Fruit fly (Drosophila melanogaster): ENCODE results near the gene osa.

osa gene

dm6 chr3R:17733261-17733660, 15.1 kb upstream of the osa start, which contains the start of gene CG14321 (continued):
- no peak for TF ChIP-seq CG12769 (tag; optimal IDR thresholded peaks at IDR 0.05)
- 0 out of 2 replicates have a peak, but pooled peaks have one; percentile 18 for TF ChIP-seq unc-4 (GFP tag; IDR thresholded peaks at IDR 0.05; ENCODE audit: partially characterized antibody)
- peak; percentile 22 for TF ChIP-seq CG14710 (tag; optimal IDR thresholded peaks at IDR 0.05)
- peak; percentile 35; the same call in 1 of the 3 replicates for TF ChIP-seq Dbx (GFP tag; IDR thresholded peaks at IDR 0.05)
- TF ChIP-seq bbx (GFP tag; IDR thresholded peaks at IDR 0.05; ENCODE audit: partially characterized antibody): peak; percentile 65; the same call in 1 of the 2 replicates
- peak; percentile 77 for TF ChIP-seq zen (tag; optimal IDR thresholded peaks at IDR 0.05)
- peak; percentile 19 for TF ChIP-seq Xbp1 (GFP tag; optimal IDR thresholded peaks at IDR 0.05)
- TF ChIP-seq D19A (tag; optimal IDR thresholded peaks at IDR 0.05): no peak
- TF ChIP-seq CG6272 (GFP tag; IDR thresholded peaks at IDR 0.05): no peak
- TF ChIP-seq ato (GFP tag; IDR thresholded peaks at IDR 0.05; ENCODE audit: partially characterized antibody): peak; percentile 21; the same call in 1 of the 2 replicates
- peak; percentile 3 for TF ChIP-seq tin (GFP tag; optimal IDR thresholded peaks at IDR 0.05)
- TF ChIP-seq exex (tag; optimal IDR thresholded peaks at IDR 0.05): no peak
- peak; percentile 31 for TF ChIP-seq phol (tag; optimal IDR thresholded peaks at IDR 0.05)
- peak; percentile 85 for TF ChIP-seq CG7928 (GFP tag; optimal IDR thresholded peaks at IDR 0.05)
- peak; percentile 95 for TF ChIP-seq CTCF (GFP tag; optimal IDR thresholded peaks at IDR 0.05)
- 0 out of 2 replicates have a peak, but pooled peaks have one; percentile 13 for TF ChIP-seq CG10959 (GFP tag; IDR thresholded peaks at IDR 0.05)
- TF ChIP-seq slbo (GFP tag; IDR thresholded peaks at IDR 0.05): peak; percentile 20; the same call in 1 of the 2 replicates
- no peak for TF ChIP-seq CG14667 (GFP tag; IDR thresholded peaks at IDR 0.05)
- no peak for TF ChIP-seq slou (GFP tag; optimal IDR thresholded peaks at IDR 0.05)
- TF ChIP-seq CG11504 (tag; optimal IDR thresholded peaks at IDR 0.05): peak; percentile 22
- TF ChIP-seq Nf-YA (GFP tag; IDR thresholded peaks at IDR 0.05): no peak
- TF ChIP-seq CG1603 (tag; optimal IDR thresholded peaks at IDR 0.05): peak; percentile 40
- no peak for TF ChIP-seq CG8290 (GFP tag; optimal IDR thresholded peaks at IDR 0.05)
- peak in 1 of 2 experiments; percentile 35 for TF ChIP-seq CG8290 (tag; optimal IDR thresholded peaks at IDR 0.05)
- peak; percentile 59 for TF ChIP-seq Scr (GFP tag; IDR thresholded peaks at IDR 0.05; ENCODE audit: partially characterized antibody)
- peak; percentile 76 for TF ChIP-seq nerfin-2 (GFP tag; IDR thresholded peaks at IDR 0.05; ENCODE audit: partially characterized antibody)
- no peak for TF ChIP-seq row (GFP tag; IDR thresholded peaks at IDR 0.05)
- no peak for TF ChIP-seq prd (optimal IDR thresholded peaks at IDR 0.05)
- TF ChIP-seq prd (GFP tag; IDR thresholded peaks at IDR 0.05): peak; percentile 14; the same call in 1 of the 3 replicates
- TF ChIP-seq knrl (GFP tag; IDR thresholded peaks at IDR 0.05; ENCODE audit: partially characterized antibody): peak; percentile 55
- peak; percentile 55; the same call in 2 of the 4 replicates for TF ChIP-seq Dll (GFP tag; IDR thresholded peaks at IDR 0.05; ENCODE audit: partially characterized antibody)
- no peak for TF ChIP-seq bigmax (GFP tag; optimal IDR thresholded peaks at IDR 0.05)
- no peak for TF ChIP-seq Usf (GFP tag; optimal IDR thresholded peaks at IDR 0.05)
- peak; percentile 18; the same call in 1 of the 3 replicates for TF ChIP-seq CG34224 (GFP tag; IDR thresholded peaks at IDR 0.05; ENCODE audit: partially characterized antibody)
- 0 out of 4 replicates have a peak, but pooled peaks have one; percentile 14 for TF ChIP-seq chinmo (GFP tag; IDR thresholded peaks at IDR 0.05; ENCODE audit: partially characterized antibody)
- TF ChIP-seq sna (GFP tag; IDR thresholded peaks at IDR 0.05; ENCODE audit: partially characterized antibody): peak; percentile 51
- TF ChIP-seq CG30431 (GFP tag; optimal IDR thresholded peaks at IDR 0.05): no peak
- TF ChIP-seq vnd (GFP tag; IDR thresholded peaks at IDR 0.05; ENCODE audit: partially characterized antibody): peak; percentile 73
- peak; percentile 5 for TF ChIP-seq CG3281 (GFP tag; optimal IDR thresholded peaks at IDR 0.05)
- TF ChIP-seq CG13287 (GFP tag; IDR thresholded peaks at IDR 0.05; ENCODE audit: partially characterized antibody): peak; percentile 49
- 0 out of 2 replicates have a peak, but pooled peaks have one; percentile 22 for TF ChIP-seq HLH3B (GFP tag; IDR thresholded peaks at IDR 0.05)
- TF ChIP-seq trem (tag; optimal IDR thresholded peaks at IDR 0.05): peak; percentile 30
- TF ChIP-seq Dip2 (GFP tag; IDR thresholded peaks at IDR 0.05): peak; percentile 92
- no peak for TF ChIP-seq CG1832 (GFP tag; optimal IDR thresholded peaks at IDR 0.05)
- 0 out of 3 replicates have a peak, but pooled peaks have one; percentile 16 for TF ChIP-seq CG7963 (GFP tag; IDR thresholded peaks at IDR 0.05; ENCODE audit: partially characterized antibody)
- TF ChIP-seq sisA (GFP tag; IDR thresholded peaks at IDR 0.05): no peak
- peak; percentile 85 for TF ChIP-seq stwl (tag; optimal IDR thresholded peaks at IDR 0.05)
